Fruit fly (Drosophila melanogaster) whole organism, embryonic: ENCODE results near the gene CG43731.
A peak's percentile ranks its signal among the peaks of the same experiment; 100 is the strongest.

Experiments
- Ada2b ChIP-seq: fragments of 200-800 bp; sonication (Bioruptor generic); IDR thresholded peaks from 2 replicates; pipeline ENCODE4 v1.3.6; 2022; ENCODE audit warnings: missing biosample characterization, missing genetic modification characterization
- CG11723 ChIP-seq: fragments of 200-800 bp; sonication (Bioruptor generic); optimal IDR thresholded peaks from 2 replicates; lab custom pipeline; 2017; ENCODE audit warnings: missing biosample characterization, mild to moderate bottlenecking, missing genetic modification characterization
- CG13123 ChIP-seq: fragments of 200-800 bp; sonication (Bioruptor generic); optimal IDR thresholded peaks from 2 replicates; lab custom pipeline; 2016; ENCODE audit warnings: missing biosample characterization, missing genetic modification characterization
- CG15601 ChIP-seq: fragments of 200-800 bp; sonication (Bioruptor generic); optimal IDR thresholded peaks from 3 replicates; lab custom pipeline; 2019; ENCODE audit warnings: missing biosample characterization, mild to moderate bottlenecking, missing genetic modification characterization, moderate library complexity
- CG1647 ChIP-seq: fragments of 200-800 bp; sonication (Bioruptor generic); optimal IDR thresholded peaks from 3 replicates; lab custom pipeline; 2016; ENCODE audit warnings: missing biosample characterization, missing genetic modification characterization
- CG18476 ChIP-seq: fragments of 200-800 bp; sonication (Bioruptor generic); optimal IDR thresholded peaks from 2 replicates; lab custom pipeline; 2016; ENCODE audit warnings: missing biosample characterization, mild to moderate bottlenecking, missing genetic modification characterization
- CG2678 ChIP-seq: fragments of 200-800 bp; sonication (Bioruptor generic); optimal IDR thresholded peaks from 3 replicates; lab custom pipeline; 2019; ENCODE audit warnings: missing biosample characterization, mild to moderate bottlenecking, missing genetic modification characterization, moderate library complexity
- CG33213 ChIP-seq: fragments of 200-800 bp; sonication (Bioruptor generic); optimal IDR thresholded peaks from 3 replicates; lab custom pipeline; 2016; ENCODE audit warnings: missing biosample characterization, missing genetic modification characterization
- CG3407 ChIP-seq: fragments of 200-800 bp; sonication (Bioruptor generic); optimal IDR thresholded peaks from 2 replicates; lab custom pipeline; 2018; ENCODE audit warnings: missing biosample characterization, mild to moderate bottlenecking, missing genetic modification characterization
- CG42726 ChIP-seq: fragments of 200-800 bp; sonication (Bioruptor generic); IDR thresholded peaks from 2 replicates; pipeline ENCODE4 v1.3.6; 2022; ENCODE audit warnings: missing biosample characterization, missing genetic modification characterization; ENCODE audit not compliant: partially characterized antibody
- CG7786 ChIP-seq: fragments of 200-800 bp; sonication (Bioruptor generic); optimal IDR thresholded peaks from 2 replicates; lab custom pipeline; 2016; ENCODE audit warnings: missing biosample characterization, missing genetic modification characterization
- CG7839 ChIP-seq: fragments of 200-800 bp; sonication (Bioruptor generic); optimal IDR thresholded peaks from 3 replicates; lab custom pipeline; 2018; ENCODE audit warnings: missing biosample characterization, mild to moderate bottlenecking, missing genetic modification characterization, moderate library complexity
- CG8281 ChIP-seq: fragments of 200-800 bp; sonication (Bioruptor generic); optimal IDR thresholded peaks from 2 replicates; lab custom pipeline; 2018; ENCODE audit warnings: missing biosample characterization, mild to moderate bottlenecking, missing genetic modification characterization, moderate library complexity
- CG9932 ChIP-seq: fragments of 200-800 bp; sonication (Bioruptor generic); IDR thresholded peaks from 2 replicates; pipeline ENCODE4 v1.3.6; 2022; ENCODE audit warnings: missing biosample characterization, missing genetic modification characterization
- Camta ChIP-seq: fragments of 200-800 bp; sonication (Bioruptor generic); optimal IDR thresholded peaks from 2 replicates; lab custom pipeline; 2016; ENCODE audit warnings: missing biosample characterization, missing genetic modification characterization
- CoRest ChIP-seq: fragments of 200-800 bp; sonication (Bioruptor generic); optimal IDR thresholded peaks from 3 replicates; lab custom pipeline; 2018; ENCODE audit warnings: missing biosample characterization, mild to moderate bottlenecking, missing genetic modification characterization, moderate library complexity
- Dek ChIP-seq: fragments of 200-800 bp; sonication (Bioruptor generic); optimal IDR thresholded peaks from 3 replicates; lab custom pipeline; 2019; ENCODE audit warnings: missing biosample characterization, mild to moderate bottlenecking, missing genetic modification characterization, moderate library complexity
- GATAe ChIP-seq: fragments of 200-800 bp; sonication (Bioruptor generic); conservative IDR thresholded peaks from 2 replicates; pipeline ENCODE4 v1.3.6; 2022; ENCODE audit warnings: missing biosample characterization, missing genetic modification characterization
- HLH4C ChIP-seq: fragments of 200-800 bp; sonication (Bioruptor generic); IDR thresholded peaks from 3 replicates; pipeline ENCODE4 v1.3.6; 2022; ENCODE audit warnings: missing biosample characterization, missing genetic modification characterization; ENCODE audit not compliant: partially characterized antibody
- Hr78 ChIP-seq, 2 experiments: fragments of 200-800 bp in 1 of 2; fragments of >200 bp in 1 of 2; sonication (Bioruptor generic) in 1 of 2; optimal IDR thresholded peaks; 2 replicates each; lab custom pipeline; 2017 to 2019; ENCODE audit warnings: missing biosample characterization in 2 of 2, missing genetic modification characterization in 2 of 2, mild to moderate bottlenecking in 1 of 2, moderate library complexity in 1 of 2
- Med ChIP-seq: fragments of 200-800 bp; sonication (Bioruptor generic); peaks from one replicate; lab custom pipeline; 2016; ENCODE audit warnings: missing biosample characterization, missing genetic modification characterization, mild to moderate bottlenecking, inconsistent platforms, moderate library complexity
- Sin3A ChIP-seq: fragments of >200 bp; optimal IDR thresholded peaks from 2 replicates; lab custom pipeline; 2018
- Stat92E ChIP-seq, 3 experiments: fragments of >200 bp in 2 of 3; fragments of 200-800 bp in 1 of 3; sonication (Bioruptor generic) in 1 of 3; optimal IDR thresholded peaks; 2 replicates each; lab custom pipeline; 2017 to 2019; ENCODE audit warnings: missing biosample characterization in 3 of 3, missing genetic modification characterization in 3 of 3, mild to moderate bottlenecking in 1 of 3, moderate library complexity in 1 of 3
- al ChIP-seq: fragments of 200-800 bp; sonication (Bioruptor generic); IDR thresholded peaks from 2 replicates; pipeline ENCODE4 v1.3.6; 2022; ENCODE audit warnings: missing biosample characterization, missing genetic modification characterization
- ara ChIP-seq: fragments of 200-800 bp; sonication (Bioruptor generic); IDR thresholded peaks from 2 replicates; pipeline ENCODE4 v1.3.6; 2022; ENCODE audit warnings: missing biosample characterization, missing genetic modification characterization
- cas ChIP-seq: fragments of 200-800 bp; sonication (Bioruptor generic); IDR thresholded peaks from 2 replicates; pipeline ENCODE4 v1.3.6; 2022; ENCODE audit warnings: missing biosample characterization, missing genetic modification characterization
- crol ChIP-seq: fragments of 200-800 bp; sonication (Bioruptor generic); IDR thresholded peaks from 2 replicates; pipeline ENCODE4 v1.3.6; 2022; ENCODE audit warnings: missing biosample characterization, missing genetic modification characterization
- dmrt11E ChIP-seq: fragments of 200-800 bp; sonication (Bioruptor generic); optimal IDR thresholded peaks from 3 replicates; lab custom pipeline; 2018; ENCODE audit warnings: missing biosample characterization, mild to moderate bottlenecking, missing genetic modification characterization, moderate library complexity
- emc ChIP-seq: fragments of 200-800 bp; sonication (Bioruptor generic); optimal IDR thresholded peaks from 2 replicates; lab custom pipeline; 2016; ENCODE audit warnings: missing biosample characterization, missing genetic modification characterization
- esg ChIP-seq: fragments of 200-800 bp; sonication (Bioruptor generic); conservative IDR thresholded peaks from 2 replicates; pipeline ENCODE4 v1.3.6; 2022; ENCODE audit warnings: missing biosample characterization, missing genetic modification characterization
- fd102C ChIP-seq: fragments of 200-800 bp; sonication (Bioruptor generic); optimal IDR thresholded peaks from 2 replicates; lab custom pipeline; 2018; ENCODE audit warnings: missing biosample characterization, mild to moderate bottlenecking, missing genetic modification characterization, moderate library complexity
- gfzf ChIP-seq: fragments of 200-800 bp; sonication (Bioruptor generic); optimal IDR thresholded peaks from 2 replicates; lab custom pipeline; 2016; ENCODE audit warnings: missing biosample characterization, mild to moderate bottlenecking, missing genetic modification characterization, moderate library complexity
- grau ChIP-seq: fragments of 200-800 bp; optimal IDR thresholded peaks from 3 replicates; lab custom pipeline; 2019; ENCODE audit warnings: missing biosample characterization, mild to moderate bottlenecking, missing genetic modification characterization, moderate library complexity
- gro ChIP-seq: fragments of 200-800 bp; sonication (Bioruptor generic); optimal IDR thresholded peaks from 2 replicates; lab custom pipeline; 2016; ENCODE audit warnings: missing biosample characterization, missing genetic modification characterization
- gt ChIP-seq: fragments of 200-800 bp; sonication (Bioruptor generic); IDR thresholded peaks from 2 replicates; pipeline ENCODE4 v1.3.6; 2022; ENCODE audit warnings: missing biosample characterization, missing genetic modification characterization
- jumu ChIP-seq: fragments of 200-800 bp; sonication (Bioruptor generic); optimal IDR thresholded peaks from 3 replicates; lab custom pipeline; 2016; ENCODE audit warnings: missing biosample characterization, missing genetic modification characterization
- lilli ChIP-seq: fragments of 200-800 bp; sonication (Bioruptor generic); optimal IDR thresholded peaks from 3 replicates; lab custom pipeline; 2016; ENCODE audit warnings: missing biosample characterization, missing genetic modification characterization
- luna ChIP-seq: fragments of 200-800 bp; sonication (Bioruptor generic); optimal IDR thresholded peaks from 2 replicates; lab custom pipeline; 2016; ENCODE audit warnings: missing biosample characterization, missing genetic modification characterization
- odd ChIP-seq: fragments of 200-800 bp; sonication (Bioruptor generic); optimal IDR thresholded peaks from 2 replicates; lab custom pipeline; 2017; ENCODE audit warnings: missing biosample characterization, mild to moderate bottlenecking, missing genetic modification characterization
- org-1 ChIP-seq: fragments of 200-800 bp; sonication (Bioruptor generic); optimal IDR thresholded peaks from 2 replicates; lab custom pipeline; 2017; ENCODE audit warnings: missing biosample characterization, missing genetic modification characterization
- pzg ChIP-seq: fragments of 200-800 bp; sonication (Bioruptor generic); optimal IDR thresholded peaks from 3 replicates; lab custom pipeline; 2018; ENCODE audit warnings: missing biosample characterization, mild to moderate bottlenecking, missing genetic modification characterization, moderate library complexity
- ranshi ChIP-seq: fragments of 200-800 bp; sonication (Bioruptor generic); IDR thresholded peaks from 2 replicates; pipeline ENCODE4 v1.3.6; 2022; ENCODE audit warnings: missing biosample characterization, missing genetic modification characterization
- repo ChIP-seq: fragments of 200-800 bp; sonication (Bioruptor generic); optimal IDR thresholded peaks from 2 replicates; lab custom pipeline; 2016; ENCODE audit warnings: missing biosample characterization, missing genetic modification characterization
- shn ChIP-seq: fragments of 200-800 bp; sonication (Bioruptor generic); optimal IDR thresholded peaks from 3 replicates; lab custom pipeline; 2016; ENCODE audit warnings: missing biosample characterization, missing genetic modification characterization
- sim ChIP-seq: fragments of 200-800 bp; sonication (Bioruptor generic); IDR thresholded peaks from 2 replicates; pipeline ENCODE4 v1.3.6; 2022; ENCODE audit warnings: missing biosample characterization, missing genetic modification characterization
- tx ChIP-seq: fragments of 200-800 bp; sonication (Bioruptor generic); optimal IDR thresholded peaks from 2 replicates; lab custom pipeline; 2016; ENCODE audit warnings: missing biosample characterization, missing genetic modification characterization
- vvl ChIP-seq: fragments of 200-800 bp; sonication (Bioruptor generic); IDR thresholded peaks from 2 replicates; pipeline ENCODE4 v1.3.6; 2022; ENCODE audit warnings: missing biosample characterization, missing genetic modification characterization
- wek ChIP-seq: fragments of 200-800 bp; sonication (Bioruptor generic); optimal IDR thresholded peaks from 3 replicates; lab custom pipeline; 2018; ENCODE audit warnings: missing biosample characterization, mild to moderate bottlenecking, missing genetic modification characterization, moderate library complexity
- zf30C ChIP-seq: fragments of 200-800 bp; sonication (Bioruptor generic); optimal IDR thresholded peaks from 3 replicates; lab custom pipeline; 2018; ENCODE audit warnings: missing biosample characterization, mild to moderate bottlenecking, missing genetic modification characterization
- zfh1 ChIP-seq: fragments of 200-800 bp; sonication (Bioruptor generic); IDR thresholded peaks from 3 replicates; pipeline ENCODE4 v1.3.6; 2022; ENCODE audit warnings: missing biosample characterization, missing genetic modification characterization

Gene CG43731

dm6 chr2L:19126888-19127287 is 25.0 kb downstream of the CG43731 start (continued):
- no peak for TF ChIP-seq CG33213 (GFP tag; lab: Kevin White, UChicago)
- peak; percentile 35 for TF ChIP-seq CG3407
- peak; percentile 76 for TF ChIP-seq grau
- TF ChIP-seq lilli (GFP tag; lab: Kevin White, UChicago), result peak; percentile 40
- no peak for TF ChIP-seq emc (GFP tag; lab: Kevin White, UChicago)
- no peak for TF ChIP-seq repo (GFP tag; lab: Kevin White, UChicago)
- TF ChIP-seq CG8281 (tag; lab: Kevin White, UChicago), result no peak
- peak; percentile 13 for TF ChIP-seq shn
- peak; percentile 30 for TF ChIP-seq CG11723
- TF ChIP-seq Dek (tag; lab: Kevin White, UChicago), result peak; percentile 73
- peak; percentile 18 for TF ChIP-seq pzg

- peak; percentile 22 for TF ChIP-seq CG7786 (GFP tag; lab: Kevin White, UChicago)
- no peak for TF ChIP-seq cas (GFP tag; lab: Robert Waterston, UW)
- TF ChIP-seq Camta (GFP tag; lab: Kevin White, UChicago), result peak; percentile 74
- TF ChIP-seq zf30C, result no peak
- TF ChIP-seq al (GFP tag; lab: Robert Waterston, UW), result peak; percentile 33; the same call in 1 of the 2 replicates
- TF ChIP-seq esg, result peak; percentile 46; the same call in 1 of the 2 replicates
- peak; percentile 41 for TF ChIP-seq gro (GFP tag; lab: Kevin White, UChicago)
- TF ChIP-seq CG1647 (GFP tag; lab: Kevin White, UChicago), result peak; percentile 49
- TF ChIP-seq sim (GFP tag; lab: Robert Waterston, UW), result no peak
- peak; percentile 78 for TF ChIP-seq HLH4C (GFP tag; lab: Robert Waterston, UW)
- peak; percentile 40 for TF ChIP-seq jumu (GFP tag; lab: Kevin White, UChicago)
- no peak for TF ChIP-seq crol (GFP tag; lab: Robert Waterston, UW)
- peak; percentile 82 for TF ChIP-seq CG9932
- peak; percentile 95 for TF ChIP-seq Med (GFP tag; lab: Kevin White, UChicago)
- no peak for TF ChIP-seq GATAe (GFP tag; lab: Robert Waterston, UW)
- peak; percentile 30 for TF ChIP-seq tx (GFP tag; lab: Kevin White, UChicago)
- TF ChIP-seq gfzf (GFP tag; lab: Kevin White, UChicago), result no peak
- no peak for TF ChIP-seq Stat92E (GFP tag; optimal IDR thresholded peaks at IDR 0.05; lab: Kevin White, UChicago)
- TF ChIP-seq Sin3A (lab: Kevin White, UChicago), result no peak
- TF ChIP-seq vvl (GFP tag; lab: Robert Waterston, UW), result peak; percentile 84
- no peak for TF ChIP-seq luna (GFP tag; lab: Kevin White, UChicago)
- peak; percentile 2 for TF ChIP-seq fd102C (GFP tag; lab: Kevin White, UChicago)
- peak; percentile 52; the same call in 1 of the 2 replicates for TF ChIP-seq ranshi (GFP tag; lab: Robert Waterston, UW)
- no peak for TF ChIP-seq gt (GFP tag; lab: Robert Waterston, UW)
- TF ChIP-seq CG2678 (tag; lab: Kevin White, UChicago), result peak; percentile 76
- TF ChIP-seq CG15601 (tag; lab: Kevin White, UChicago), result peak; percentile 63
- TF ChIP-seq odd (GFP tag; lab: Kevin White, UChicago), result no peak
- TF ChIP-seq Hr78 (GFP tag; optimal IDR thresholded peaks at IDR 0.05; lab: Kevin White, UChicago), result no peak
- TF ChIP-seq CG42726 (GFP tag; lab: Robert Waterston, UW), result peak; percentile 49; the same call in 1 of the 2 replicates
- peak; percentile 18; the same call in 1 of the 2 replicates for TF ChIP-seq ara (GFP tag; lab: Robert Waterston, UW)
- peak; percentile 62 for TF ChIP-seq CG13123
- TF ChIP-seq CoRest, result peak; percentile 75
- peak; percentile 58 for TF ChIP-seq CG18476
- TF ChIP-seq zfh1 (GFP tag; lab: Robert Waterston, UW), result peak; percentile 70
- TF ChIP-seq wek (GFP tag; lab: Kevin White, UChicago), result no peak
- no peak for TF ChIP-seq org-1 (GFP tag; lab: Kevin White, UChicago)
- TF ChIP-seq CG7839 (tag; lab: Kevin White, UChicago), result peak; percentile 72
- TF ChIP-seq dmrt11E (tag; lab: Kevin White, UChicago), result peak; percentile 59
- peak; percentile 52 for TF ChIP-seq Ada2b
Observed at dm6 chr2L:19131905-19132402, 30.1 kb downstream of the CG43731 start, which contains the start of the genes AsnRS and DCTN6-p27. AsnRS (minus strand) TSS chr2L:19131954. DCTN6-p27 (plus strand) TSS chr2L:19132323.
